Fruit fly (Drosophila melanogaster) whole organism, embryonic: ENCODE results near the gene CG1774.

Experiments
- Atf-2 ChIP-seq: fragments of 200-800 bp; sonication (Bioruptor generic); optimal IDR thresholded peaks from 2 replicates; lab custom pipeline; 2016; ENCODE audit warnings: missing biosample characterization, missing genetic modification characterization
- Blimp-1 ChIP-seq: fragments of 200-800 bp; sonication (Bioruptor generic); optimal IDR thresholded peaks from 3 replicates; lab custom pipeline; 2018; ENCODE audit warnings: missing biosample characterization, missing genetic modification characterization, mild to moderate bottlenecking, moderate library complexity, missing genetic modification reagents
- CG11695 ChIP-seq: fragments of 200-800 bp; sonication (Bioruptor generic); IDR thresholded peaks from 3 replicates; pipeline ENCODE4 v1.3.6; 2022; ENCODE audit warnings: missing biosample characterization, missing genetic modification characterization
- CG11723 ChIP-seq: fragments of 200-800 bp; sonication (Bioruptor generic); optimal IDR thresholded peaks from 2 replicates; lab custom pipeline; 2017; ENCODE audit warnings: missing biosample characterization, mild to moderate bottlenecking, missing genetic modification characterization
- CG12236 ChIP-seq: fragments of 200-800 bp; sonication (Bioruptor generic); optimal IDR thresholded peaks from 2 replicates; lab custom pipeline; 2016; ENCODE audit warnings: missing biosample characterization, missing genetic modification characterization
- CG14965 ChIP-seq: fragments of 200-800 bp; sonication (Bioruptor generic); optimal IDR thresholded peaks from 2 replicates; lab custom pipeline; 2016; ENCODE audit warnings: missing biosample characterization, missing genetic modification characterization, borderline replicate concordance
- CG15479 ChIP-seq: fragments of 200-800 bp; sonication (Bioruptor generic); optimal IDR thresholded peaks from 3 replicates; lab custom pipeline; 2019; ENCODE audit warnings: missing biosample characterization, mild to moderate bottlenecking, missing genetic modification characterization, moderate library complexity
- CG17385 ChIP-seq: fragments of 200-800 bp; sonication (Bioruptor generic); optimal IDR thresholded peaks from 3 replicates; lab custom pipeline; 2018; ENCODE audit warnings: missing biosample characterization, mild to moderate bottlenecking, missing genetic modification characterization
- CG2678 ChIP-seq: fragments of 200-800 bp; sonication (Bioruptor generic); optimal IDR thresholded peaks from 3 replicates; lab custom pipeline; 2019; ENCODE audit warnings: missing biosample characterization, mild to moderate bottlenecking, missing genetic modification characterization, moderate library complexity
- CG4360 ChIP-seq: fragments of 200-800 bp; sonication (Bioruptor generic); IDR thresholded peaks from 2 replicates; pipeline ENCODE4 v1.3.6; 2022; ENCODE audit warnings: missing biosample characterization, missing genetic modification characterization
- CkIIα-i1 ChIP-seq: fragments of 200-800 bp; sonication (Bioruptor generic); IDR thresholded peaks from 2 replicates; pipeline ENCODE4 v1.3.6; 2022; ENCODE audit warnings: missing biosample characterization, missing genetic modification characterization
- CoRest ChIP-seq: fragments of 200-800 bp; sonication (Bioruptor generic); optimal IDR thresholded peaks from 3 replicates; lab custom pipeline; 2018; ENCODE audit warnings: missing biosample characterization, mild to moderate bottlenecking, missing genetic modification characterization, moderate library complexity
- Dip3 ChIP-seq: fragments of 200-800 bp; sonication (Bioruptor generic); optimal IDR thresholded peaks from 3 replicates; lab custom pipeline; 2016; ENCODE audit warnings: missing biosample characterization, missing genetic modification characterization
- Ets97D ChIP-seq: fragments of 200-800 bp; sonication (Bioruptor generic); optimal IDR thresholded peaks from 3 replicates; lab custom pipeline; 2016; ENCODE audit warnings: missing biosample characterization, missing genetic modification characterization
- Hr78 ChIP-seq, 2 experiments: fragments of 200-800 bp in 1 of 2; fragments of >200 bp in 1 of 2; sonication (Bioruptor generic) in 1 of 2; optimal IDR thresholded peaks; 2 replicates each; lab custom pipeline; 2017 to 2019; ENCODE audit warnings: missing biosample characterization in 2 of 2, missing genetic modification characterization in 2 of 2, mild to moderate bottlenecking in 1 of 2, moderate library complexity in 1 of 2
- Lpt ChIP-seq: fragments of >200 bp; optimal IDR thresholded peaks from 2 replicates; lab custom pipeline; 2018; ENCODE audit warnings: missing biosample characterization, missing genetic modification characterization
- MESR4 ChIP-seq: fragments of 200-800 bp; sonication (Bioruptor generic); optimal IDR thresholded peaks from 2 replicates; lab custom pipeline; 2018; ENCODE audit warnings: missing biosample characterization, mild to moderate bottlenecking, missing genetic modification characterization, moderate library complexity
- Med ChIP-seq: fragments of 200-800 bp; sonication (Bioruptor generic); peaks from one replicate; lab custom pipeline; 2016; ENCODE audit warnings: missing biosample characterization, missing genetic modification characterization, mild to moderate bottlenecking, inconsistent platforms, moderate library complexity
- Meics ChIP-seq: fragments of 200-800 bp; sonication (Bioruptor generic); optimal IDR thresholded peaks from 2 replicates; lab custom pipeline; 2017; ENCODE audit warnings: missing biosample characterization, mild to moderate bottlenecking, missing genetic modification characterization
- NFAT ChIP-seq: fragments of 200-800 bp; sonication (Bioruptor generic); IDR thresholded peaks from 2 replicates; pipeline ENCODE4 v1.3.6; 2022; ENCODE audit warnings: missing biosample characterization, missing genetic modification characterization
- Sox100B ChIP-seq: fragments of 200-800 bp; sonication (Bioruptor generic); optimal IDR thresholded peaks from 3 replicates; lab custom pipeline; 2018; ENCODE audit warnings: missing biosample characterization, mild to moderate bottlenecking, missing genetic modification characterization
- cad ChIP-seq: fragments of >200 bp; optimal IDR thresholded peaks from 2 replicates; lab custom pipeline; 2017; ENCODE audit warnings: missing biosample characterization, missing genetic modification characterization
- chinmo ChIP-seq: fragments of 200-800 bp; sonication (Bioruptor generic); IDR thresholded peaks from 4 replicates; pipeline ENCODE4 v1.3.6; 2022; ENCODE audit warnings: missing biosample characterization, missing genetic modification characterization; ENCODE audit not compliant: partially characterized antibody
- crp ChIP-seq, 2 experiments: fragments of 200-800 bp; sonication (Bioruptor generic); optimal IDR thresholded peaks; 2 replicates in 1 of 2; 3 replicates in 1 of 2; lab custom pipeline; 2017; ENCODE audit warnings: missing biosample characterization in 2 of 2, missing genetic modification characterization in 2 of 2, mild to moderate bottlenecking in 1 of 2, moderate library complexity in 1 of 2
- en ChIP-seq: fragments of 200-800 bp; sonication (Bioruptor generic); optimal IDR thresholded peaks from 2 replicates; lab custom pipeline; 2016; ENCODE audit warnings: missing biosample characterization, missing genetic modification characterization
- fd96Cb ChIP-seq: fragments of 200-800 bp; sonication (Bioruptor generic); optimal IDR thresholded peaks from 2 replicates; lab custom pipeline; 2018; ENCODE audit warnings: missing biosample characterization, mild to moderate bottlenecking, missing genetic modification characterization, moderate library complexity
- fu2 ChIP-seq: fragments of 200-800 bp; sonication (Bioruptor generic); optimal IDR thresholded peaks from 2 replicates; lab custom pipeline; 2016; ENCODE audit warnings: missing biosample characterization, missing genetic modification characterization
- gce ChIP-seq: fragments of 200-800 bp; sonication (Bioruptor generic); IDR thresholded peaks from 3 replicates; pipeline ENCODE4 v1.3.6; 2022; ENCODE audit warnings: missing biosample characterization, missing genetic modification characterization
- gcm2 ChIP-seq: fragments of 200-800 bp; sonication (Bioruptor generic); optimal IDR thresholded peaks from 2 replicates; lab custom pipeline; 2016; ENCODE audit warnings: missing biosample characterization, missing genetic modification characterization
- gfzf ChIP-seq: fragments of 200-800 bp; sonication (Bioruptor generic); optimal IDR thresholded peaks from 2 replicates; lab custom pipeline; 2016; ENCODE audit warnings: missing biosample characterization, mild to moderate bottlenecking, missing genetic modification characterization, moderate library complexity
- grau ChIP-seq: fragments of 200-800 bp; optimal IDR thresholded peaks from 3 replicates; lab custom pipeline; 2019; ENCODE audit warnings: missing biosample characterization, mild to moderate bottlenecking, missing genetic modification characterization, moderate library complexity
- grn ChIP-seq: fragments of 200-800 bp; sonication (Bioruptor generic); optimal IDR thresholded peaks from 3 replicates; lab custom pipeline; 2017; ENCODE audit warnings: missing biosample characterization, missing genetic modification characterization
- h ChIP-seq: fragments of >200 bp; optimal IDR thresholded peaks from 2 replicates; lab custom pipeline; 2017
- kah ChIP-seq: fragments of 200-800 bp; sonication (Bioruptor generic); optimal IDR thresholded peaks from 2 replicates; lab custom pipeline; 2018; ENCODE audit warnings: missing biosample characterization, mild to moderate bottlenecking, missing genetic modification characterization
- klu ChIP-seq: fragments of 200-800 bp; sonication (Bioruptor generic); IDR thresholded peaks from 2 replicates; pipeline ENCODE4 v1.3.6; 2022; ENCODE audit warnings: missing biosample characterization, missing genetic modification characterization
- lov ChIP-seq, 2 experiments: fragments of 200-800 bp in 1 of 2; fragments of >200 bp in 1 of 2; sonication (Bioruptor generic) in 1 of 2; IDR thresholded peaks in 1 of 2; optimal IDR thresholded peaks in 1 of 2; 2 replicates in 1 of 2; 3 replicates in 1 of 2; pipeline versions ENCODE4 v1.3.6 to Lab custom; 2017 to 2022; ENCODE audit warnings: missing biosample characterization in 1 of 2, missing genetic modification characterization in 1 of 2
- odd ChIP-seq: fragments of 200-800 bp; sonication (Bioruptor generic); optimal IDR thresholded peaks from 2 replicates; lab custom pipeline; 2017; ENCODE audit warnings: missing biosample characterization, mild to moderate bottlenecking, missing genetic modification characterization
- pfk ChIP-seq: fragments of 200-800 bp; sonication (Bioruptor generic); optimal IDR thresholded peaks from 2 replicates; lab custom pipeline; 2018; ENCODE audit warnings: missing biosample characterization, mild to moderate bottlenecking, missing genetic modification characterization, moderate library complexity
- sens ChIP-seq: fragments of 200-800 bp; sonication (Bioruptor generic); peaks from one replicate; lab custom pipeline; 2016; ENCODE audit warnings: missing biosample characterization, missing genetic modification characterization
- sens-2 ChIP-seq: fragments of 200-800 bp; sonication (Bioruptor generic); IDR thresholded peaks from 2 replicates; pipeline ENCODE4 v1.3.6; 2022; ENCODE audit warnings: missing biosample characterization, missing genetic modification characterization
- sima ChIP-seq: fragments of 200-800 bp; sonication (Bioruptor generic); optimal IDR thresholded peaks from 2 replicates; lab custom pipeline; 2016; ENCODE audit warnings: missing biosample characterization, missing genetic modification characterization
- sisA ChIP-seq: fragments of 200-800 bp; sonication (Bioruptor generic); IDR thresholded peaks from 2 replicates; pipeline ENCODE4 v1.3.6; 2022; ENCODE audit warnings: missing biosample characterization, missing genetic modification characterization
- so ChIP-seq: fragments of 200-800 bp; sonication (Bioruptor generic); IDR thresholded peaks from 3 replicates; pipeline ENCODE4 v1.3.6; 2022; ENCODE audit warnings: missing biosample characterization, missing genetic modification characterization
- sqz ChIP-seq: fragments of 200-800 bp; sonication (Bioruptor generic); optimal IDR thresholded peaks from 3 replicates; lab custom pipeline; 2018; ENCODE audit warnings: missing biosample characterization, mild to moderate bottlenecking, missing genetic modification characterization
- zf30C ChIP-seq: fragments of 200-800 bp; sonication (Bioruptor generic); optimal IDR thresholded peaks from 3 replicates; lab custom pipeline; 2018; ENCODE audit warnings: missing biosample characterization, mild to moderate bottlenecking, missing genetic modification characterization

CG1774 gene

dm6 chr3R:31605117-31605432, 12.5 kb downstream of the CG1774 start (continued):
- no peak for TF ChIP-seq NFAT (GFP tag; lab: Robert Waterston, UW)
- TF ChIP-seq en (GFP tag; lab: Kevin White, UChicago) = no peak
- no peak for TF ChIP-seq zf30C (GFP tag; lab: Kevin White, UChicago)
- TF ChIP-seq lov (optimal IDR thresholded peaks at IDR 0.05; lab: Kevin White, UChicago) = no peak
- TF ChIP-seq lov (GFP tag; IDR thresholded peaks at IDR 0.05; lab: Robert Waterston, UW) = no peak

DNA sequence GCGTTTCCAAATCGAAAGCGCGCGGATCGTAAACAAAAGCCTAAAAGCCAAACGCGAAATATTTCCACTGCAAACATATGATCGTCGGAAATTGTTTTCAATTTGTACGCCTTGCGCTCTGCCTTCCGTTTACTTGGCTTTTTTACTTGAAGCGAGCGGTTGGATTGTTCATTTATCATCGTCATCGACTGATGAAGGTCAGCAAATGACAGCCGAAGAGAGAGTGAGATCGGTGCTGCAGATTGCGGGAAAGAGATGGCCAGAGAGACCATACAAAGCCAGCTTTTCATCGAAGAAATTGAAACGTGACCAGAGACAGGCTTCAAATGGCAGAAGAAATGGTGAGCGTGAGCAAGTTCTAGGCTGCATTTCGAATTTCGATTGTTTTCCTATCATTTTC, 13.2 kb downstream of the CG1774 start:
- TF ChIP-seq cad (no peak), Blimp-1 (GFP tag; lab: Kevin White, UChicago) (peak; percentile 58), grn (GFP tag; lab: Kevin White, UChicago) (peak; percentile 70), sqz (GFP tag; lab: Kevin White, UChicago) (no peak)

dm6 chr3R:31606242-31607143, 13.9 kb downstream of the CG1774 start:
- TF ChIP-seq Med (GFP tag; lab: Kevin White, UChicago) = peak; percentile 6
- TF ChIP-seq NFAT (GFP tag; lab: Robert Waterston, UW) = no peak
- no peak for TF ChIP-seq so
- no peak for TF ChIP-seq CG17385
- peak in 1 of 2 experiments; percentile 32 for TF ChIP-seq Hr78 (GFP tag; optimal IDR thresholded peaks at IDR 0.05; lab: Kevin White, UChicago)
- TF ChIP-seq h = no peak
- TF ChIP-seq sens (GFP tag; lab: Kevin White, UChicago) = peak; percentile 40
- TF ChIP-seq CG15479 (GFP tag; lab: Kevin White, UChicago) = peak; percentile 93
- no peak for TF ChIP-seq CoRest (tag; lab: Kevin White, UChicago)
- TF ChIP-seq gcm2 (GFP tag; lab: Kevin White, UChicago) = no peak
- no peak for TF ChIP-seq sisA
- no peak for TF ChIP-seq sens-2 (GFP tag; lab: Robert Waterston, UW)
- TF ChIP-seq Atf-2 (GFP tag; lab: Kevin White, UChicago) = no peak
- TF ChIP-seq fu2 (GFP tag; lab: Kevin White, UChicago) = no peak
- no peak for TF ChIP-seq Lpt (GFP tag; lab: Kevin White, UChicago)
- no peak for TF ChIP-seq Meics
- TF ChIP-seq crp (GFP tag; optimal IDR thresholded peaks at IDR 0.05; lab: Kevin White, UChicago) = no peak
- peak; percentile 8 for TF ChIP-seq gfzf (GFP tag; lab: Kevin White, UChicago)
- no peak for TF ChIP-seq klu
- TF ChIP-seq pfk (GFP tag; lab: Kevin White, UChicago) = peak; percentile 30
- no peak for TF ChIP-seq CG14965 (GFP tag; lab: Kevin White, UChicago)
- TF ChIP-seq CkIIα-i1 (GFP tag; lab: Robert Waterston, UW) = no peak
- no peak for TF ChIP-seq Sox100B
- no peak for TF ChIP-seq fd96Cb (tag; lab: Kevin White, UChicago)
- TF ChIP-seq Blimp-1 (GFP tag; lab: Kevin White, UChicago) = no peak
- no peak for TF ChIP-seq MESR4 (GFP tag; lab: Kevin White, UChicago)
- TF ChIP-seq CG4360 = no peak
- TF ChIP-seq Ets97D (GFP tag; lab: Kevin White, UChicago) = no peak
- no peak for TF ChIP-seq odd (GFP tag; lab: Kevin White, UChicago)
- peak; percentile 4 for TF ChIP-seq kah (GFP tag; lab: Kevin White, UChicago)
- TF ChIP-seq sima (GFP tag; lab: Kevin White, UChicago) = no peak
- TF ChIP-seq CG12236 (GFP tag; lab: Kevin White, UChicago) = no peak
- no peak for TF ChIP-seq CG2678 (tag; lab: Kevin White, UChicago)
- TF ChIP-seq grau (tag; lab: Kevin White, UChicago) = no peak
- TF ChIP-seq CG11695 (GFP tag; lab: Robert Waterston, UW) = no peak
- TF ChIP-seq sqz (GFP tag; lab: Kevin White, UChicago) = peak; percentile 26
- TF ChIP-seq Dip3 = no peak
- TF ChIP-seq chinmo = no peak
- TF ChIP-seq gce (GFP tag; lab: Robert Waterston, UW) = no peak
- no peak for TF ChIP-seq CG11723 (GFP tag; lab: Kevin White, UChicago)
